Fruit fly (Drosophila melanogaster) whole organism, prepupa: ENCODE measurements around the gene CG33514.

Source experiments
- Blimp-1 ChIP-seq: fragments of 200-800 bp; sonication (Bioruptor generic); optimal IDR thresholded peaks from 3 replicates; lab custom pipeline; 2017; ENCODE audit warnings: missing biosample characterization, missing genetic modification characterization, mild to moderate bottlenecking, moderate library complexity, missing genetic modification reagents
- CG10631 ChIP-seq: fragments of 200-800 bp; sonication (Bioruptor generic); optimal IDR thresholded peaks from 2 replicates; lab custom pipeline; 2016; ENCODE audit warnings: missing biosample characterization, missing genetic modification characterization
- CG11294 ChIP-seq: fragments of 200-800 bp; sonication (Bioruptor generic); IDR thresholded peaks from 2 replicates; pipeline ENCODE4 v1.3.6; 2022; ENCODE audit warnings: missing biosample characterization, missing genetic modification characterization
- CG11762 ChIP-seq: fragments of 200-800 bp; sonication (Bioruptor generic); optimal IDR thresholded peaks from 3 replicates; lab custom pipeline; 2016; ENCODE audit warnings: missing biosample characterization, missing genetic modification characterization; ENCODE audit not compliant: insufficient read depth
- CG11902 ChIP-seq: fragments of 200-800 bp; sonication (Bioruptor generic); optimal IDR thresholded peaks from 3 replicates; lab custom pipeline; 2016; ENCODE audit warnings: missing biosample characterization, missing genetic modification characterization
- CG15336 ChIP-seq: fragments of 200-800 bp; sonication (Bioruptor generic); IDR thresholded peaks from 2 replicates; pipeline ENCODE4 v1.3.6; 2022; ENCODE audit warnings: missing biosample characterization, missing genetic modification characterization
- CG32006 ChIP-seq: fragments of 200-800 bp; sonication (Bioruptor generic); optimal IDR thresholded peaks from 3 replicates; lab custom pipeline; 2017; ENCODE audit warnings: missing biosample characterization, mild to moderate bottlenecking, missing genetic modification characterization
- CG34406 ChIP-seq: fragments of 200-800 bp; sonication (Bioruptor generic); optimal IDR thresholded peaks from 3 replicates; lab custom pipeline; 2016; ENCODE audit warnings: missing biosample characterization, missing genetic modification characterization
- CG3919 ChIP-seq: fragments of 200-800 bp; sonication (Bioruptor generic); optimal IDR thresholded peaks from 3 replicates; lab custom pipeline; 2016; ENCODE audit warnings: missing biosample characterization, missing genetic modification characterization
- CG6163 ChIP-seq: fragments of 200-800 bp; sonication (Bioruptor generic); IDR thresholded peaks from 3 replicates; pipeline ENCODE4 v1.3.6; 2022; ENCODE audit warnings: missing biosample characterization, missing genetic modification characterization
- CG6276 ChIP-seq: fragments of 200-800 bp; sonication (Bioruptor generic); optimal IDR thresholded peaks from 2 replicates; lab custom pipeline; 2017; ENCODE audit warnings: missing biosample characterization, mild to moderate bottlenecking, missing genetic modification characterization
- CG6792 ChIP-seq: fragments of 200-800 bp; sonication (Bioruptor generic); optimal IDR thresholded peaks from 3 replicates; lab custom pipeline; 2016; ENCODE audit warnings: missing biosample characterization, missing genetic modification characterization
- CG6808 ChIP-seq: fragments of 200-800 bp; sonication (Bioruptor generic); optimal IDR thresholded peaks from 3 replicates; lab custom pipeline; 2017; ENCODE audit warnings: missing biosample characterization, missing genetic modification characterization, mild to moderate bottlenecking, moderate library complexity, missing genetic modification reagents
- CG8119 ChIP-seq: fragments of 200-800 bp; sonication (Bioruptor generic); IDR thresholded peaks from 3 replicates; pipeline ENCODE4 v1.3.6; 2022; ENCODE audit warnings: missing biosample characterization, missing genetic modification characterization
- CG8319 ChIP-seq: fragments of 200-800 bp; sonication (Bioruptor generic); optimal IDR thresholded peaks from 3 replicates; lab custom pipeline; 2016; ENCODE audit warnings: missing biosample characterization, missing genetic modification characterization
- Eip75B ChIP-seq: fragments of 200-800 bp; sonication (Bioruptor generic); optimal IDR thresholded peaks from 3 replicates; lab custom pipeline; 2016; ENCODE audit warnings: missing biosample characterization, missing genetic modification characterization
- Eip78C ChIP-seq: fragments of 200-800 bp; sonication (Bioruptor generic); peaks from one replicate; lab custom pipeline; 2016; ENCODE audit warnings: missing biosample characterization, missing genetic modification characterization
- Eip93F ChIP-seq: fragments of 200-800 bp; sonication (Bioruptor generic); optimal IDR thresholded peaks from 2 replicates; lab custom pipeline; 2016; ENCODE audit warnings: missing biosample characterization, mild to moderate bottlenecking, missing genetic modification characterization
- Ets21C ChIP-seq: fragments of 200-800 bp; sonication (Bioruptor generic); optimal IDR thresholded peaks from 3 replicates; lab custom pipeline; 2016; ENCODE audit warnings: missing biosample characterization, missing genetic modification characterization
- Gug ChIP-seq: fragments of 200-800 bp; sonication (Bioruptor generic); IDR thresholded peaks from 2 replicates; pipeline ENCODE4 v1.3.6; 2022; ENCODE audit warnings: missing biosample characterization, missing genetic modification characterization
- Hr39 ChIP-seq: fragments of 200-800 bp; sonication (Bioruptor generic); optimal IDR thresholded peaks from 2 replicates; lab custom pipeline; 2016; ENCODE audit warnings: missing biosample characterization, missing genetic modification characterization
- Lpt ChIP-seq: fragments of 200-800 bp; sonication (Bioruptor generic); optimal IDR thresholded peaks from 3 replicates; lab custom pipeline; 2016; ENCODE audit warnings: missing biosample characterization, missing genetic modification characterization
- Met ChIP-seq: fragments of 200-800 bp; sonication (Bioruptor generic); optimal IDR thresholded peaks from 3 replicates; lab custom pipeline; 2016; ENCODE audit warnings: missing biosample characterization, missing genetic modification characterization
- OdsH ChIP-seq: fragments of 200-800 bp; sonication (Bioruptor generic); optimal IDR thresholded peaks from 3 replicates; lab custom pipeline; 2016; ENCODE audit warnings: missing biosample characterization, missing genetic modification characterization
- Smox ChIP-seq: fragments of 200-800 bp; sonication (Bioruptor generic); optimal IDR thresholded peaks from 3 replicates; lab custom pipeline; 2016; ENCODE audit warnings: missing biosample characterization, missing genetic modification characterization
- Sox102F ChIP-seq: fragments of 200-800 bp; sonication (Bioruptor generic); optimal IDR thresholded peaks from 2 replicates; lab custom pipeline; 2016; ENCODE audit warnings: missing biosample characterization, mild to moderate bottlenecking, missing genetic modification characterization
- Sox14 ChIP-seq: fragments of 200-800 bp; sonication (Bioruptor generic); optimal IDR thresholded peaks from 3 replicates; lab custom pipeline; 2016; ENCODE audit warnings: missing biosample characterization, missing genetic modification characterization
- achi ChIP-seq: fragments of 200-800 bp; sonication (Bioruptor generic); optimal IDR thresholded peaks from 3 replicates; lab custom pipeline; 2016; ENCODE audit warnings: missing biosample characterization, missing genetic modification characterization
- acj6 ChIP-seq: fragments of 200-800 bp; sonication (Bioruptor generic); optimal IDR thresholded peaks from 3 replicates; lab custom pipeline; 2016; ENCODE audit warnings: missing biosample characterization, missing genetic modification characterization
- cyc ChIP-seq: fragments of 200-800 bp; sonication (Bioruptor generic); optimal IDR thresholded peaks from 3 replicates; lab custom pipeline; 2016; ENCODE audit warnings: missing biosample characterization, missing genetic modification characterization
- eg ChIP-seq: fragments of 200-800 bp; sonication (Bioruptor generic); IDR thresholded peaks from 3 replicates; pipeline ENCODE4 v1.3.6; 2022; ENCODE audit warnings: missing biosample characterization, missing genetic modification characterization
- esn ChIP-seq: fragments of 200-800 bp; sonication (Bioruptor generic); optimal IDR thresholded peaks from 2 replicates; lab custom pipeline; 2016; ENCODE audit warnings: missing biosample characterization, mild to moderate bottlenecking, missing genetic modification characterization, moderate library complexity
- fd59A ChIP-seq: fragments of 200-800 bp; sonication (Bioruptor generic); optimal IDR thresholded peaks from 2 replicates; lab custom pipeline; 2017; ENCODE audit warnings: missing biosample characterization, mild to moderate bottlenecking, missing genetic modification characterization, missing genetic modification reagents
- fd85E ChIP-seq: fragments of 200-800 bp; sonication (Bioruptor generic); optimal IDR thresholded peaks from 3 replicates; lab custom pipeline; 2016; ENCODE audit warnings: missing biosample characterization, missing genetic modification characterization
- salr ChIP-seq, 2 experiments: fragments of 200-800 bp; sonication (Bioruptor generic); optimal IDR thresholded peaks; 3 replicates each; lab custom pipeline; 2016 to 2018; ENCODE audit warnings: missing biosample characterization in 2 of 2, missing genetic modification characterization in 2 of 2, mild to moderate bottlenecking in 1 of 2
- spab ChIP-seq: fragments of 200-800 bp; sonication (Bioruptor generic); optimal IDR thresholded peaks from 2 replicates; lab custom pipeline; 2017; ENCODE audit warnings: missing biosample characterization, mild to moderate bottlenecking, missing genetic modification characterization, missing genetic modification reagents
- ss ChIP-seq, 2 experiments: fragments of 200-800 bp; sonication (Bioruptor generic); optimal IDR thresholded peaks; 2 replicates in 1 of 2; 3 replicates in 1 of 2; lab custom pipeline; 2017 to 2018; ENCODE audit warnings: mild to moderate bottlenecking in 2 of 2, missing biosample characterization in 2 of 2, missing genetic modification characterization in 2 of 2, moderate library complexity in 1 of 2
- svp ChIP-seq: fragments of 200-800 bp; sonication (Bioruptor generic); peaks from one replicate; lab custom pipeline; 2016; ENCODE audit warnings: missing biosample characterization, missing genetic modification characterization
- topi ChIP-seq: fragments of 200-800 bp; sonication (Bioruptor generic); optimal IDR thresholded peaks from 3 replicates; lab custom pipeline; 2016; ENCODE audit warnings: missing biosample characterization, missing genetic modification characterization

The CG33514 gene

DNA sequence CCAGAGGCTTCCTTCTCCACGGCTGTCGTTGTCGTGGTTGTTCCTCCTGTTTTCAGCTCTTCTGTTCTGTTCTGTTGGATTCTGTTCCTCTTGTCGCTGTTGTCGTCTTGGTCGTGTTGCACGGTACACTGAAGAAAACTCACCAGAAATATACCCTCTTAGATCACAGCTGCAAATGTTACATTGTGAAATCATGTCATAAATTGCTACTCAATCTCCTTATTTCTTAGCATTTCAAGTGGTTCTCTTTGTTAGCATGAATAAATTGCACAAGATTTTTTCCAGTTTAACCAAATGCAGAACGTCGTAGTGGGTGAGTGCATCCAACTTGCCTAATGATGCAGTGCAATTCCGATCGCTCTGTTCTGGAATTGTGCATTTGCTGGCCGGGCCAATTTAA is 32.6 kb downstream of the CG33514 start (continued):
- TF ChIP-seq Lpt (GFP tag; lab: Kevin White, UChicago) (peak; percentile 35), CG6808 (GFP tag; lab: Kevin White, UChicago) (no peak), fd85E (GFP tag; lab: Kevin White, UChicago) (no peak), Eip78C (GFP tag; lab: Kevin White, UChicago) (peak; percentile 80), Gug (GFP tag; lab: Robert Waterston, UW) (peak; percentile 37; the same call in 1 of the 2 replicates), Eip75B (GFP tag; lab: Kevin White, UChicago) (peak; percentile 31), salr (GFP tag; optimal IDR thresholded peaks at IDR 0.05; lab: Kevin White, UChicago) (peak in 1 of 2 experiments; percentile 59), svp (GFP tag; lab: Kevin White, UChicago) (peak; percentile 51), CG11762 (no peak), OdsH (GFP tag; lab: Kevin White, UChicago) (peak; percentile 50), CG6163 (GFP tag; lab: Robert Waterston, UW) (peak; percentile 77; the same call in 2 of the 3 replicates), achi (GFP tag; lab: Kevin White, UChicago) (peak; percentile 58), CG10631 (GFP tag; lab: Kevin White, UChicago) (peak; percentile 58)

DNA sequence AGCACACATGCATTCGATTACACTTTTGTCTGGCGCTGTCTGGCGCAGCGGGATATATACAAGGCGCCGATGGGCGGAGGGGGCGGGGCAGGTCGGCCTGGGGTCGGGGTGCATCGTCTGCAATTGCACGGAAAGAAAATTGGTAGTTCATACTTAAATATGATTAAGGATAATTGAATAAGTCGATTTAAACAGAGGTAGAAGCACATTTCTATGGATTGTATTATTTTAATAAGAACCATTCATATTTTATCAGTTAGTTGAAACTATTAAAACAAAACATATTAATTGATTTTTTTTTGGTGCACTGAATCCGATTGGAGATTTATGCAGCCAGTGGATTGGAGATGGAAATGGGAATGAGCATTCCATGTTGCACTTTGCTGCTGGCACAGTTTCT is 34.7 kb downstream of the CG33514 start:
- no peak for TF ChIP-seq Sox102F (GFP tag; lab: Kevin White, UChicago)
- peak; percentile 62 for TF ChIP-seq svp (GFP tag; lab: Kevin White, UChicago)
- no peak for TF ChIP-seq ss (GFP tag; optimal IDR thresholded peaks at IDR 0.05; lab: Kevin White, UChicago)
- TF ChIP-seq CG6792 (GFP tag; lab: Kevin White, UChicago), result peak; percentile 26
- peak; percentile 53 for TF ChIP-seq Eip78C (GFP tag; lab: Kevin White, UChicago)
- no peak for TF ChIP-seq CG10631 (GFP tag; lab: Kevin White, UChicago)
- TF ChIP-seq topi (GFP tag; lab: Kevin White, UChicago), result peak; percentile 7
- TF ChIP-seq eg (GFP tag; lab: Robert Waterston, UW), result no peak
- TF ChIP-seq CG15336 (GFP tag; lab: Robert Waterston, UW), result no peak
- TF ChIP-seq OdsH (GFP tag; lab: Kevin White, UChicago), result peak; percentile 15
- TF ChIP-seq Blimp-1 (GFP tag; lab: Kevin White, UChicago), result no peak
- no peak for TF ChIP-seq Lpt (GFP tag; lab: Kevin White, UChicago)
- TF ChIP-seq acj6, result peak; percentile 16
- TF ChIP-seq Eip93F (GFP tag; lab: Kevin White, UChicago), result no peak
- TF ChIP-seq spab, result no peak
- TF ChIP-seq esn (GFP tag; lab: Kevin White, UChicago), result peak; percentile 13
- no peak for TF ChIP-seq Hr39
- no peak for TF ChIP-seq Eip75B (GFP tag; lab: Kevin White, UChicago)
- peak; percentile 11 for TF ChIP-seq CG8319 (GFP tag; lab: Kevin White, UChicago)
- TF ChIP-seq fd59A (GFP tag; lab: Kevin White, UChicago), result no peak
- no peak for TF ChIP-seq Ets21C (GFP tag; lab: Kevin White, UChicago)
- peak; percentile 4 for TF ChIP-seq Smox (GFP tag; lab: Kevin White, UChicago)
- TF ChIP-seq Met (GFP tag; lab: Kevin White, UChicago), result peak; percentile 2
- TF ChIP-seq CG11294 (GFP tag; lab: Robert Waterston, UW), result no peak
- TF ChIP-seq CG6276 (GFP tag; lab: Kevin White, UChicago), result no peak
- TF ChIP-seq CG11902 (GFP tag; lab: Kevin White, UChicago), result no peak
- peak; percentile 12 for TF ChIP-seq CG3919
- TF ChIP-seq cyc (GFP tag; lab: Kevin White, UChicago), result peak; percentile 1
- TF ChIP-seq CG34406 (GFP tag; lab: Kevin White, UChicago), result no peak
- TF ChIP-seq CG32006, result peak; percentile 14
- TF ChIP-seq Sox14 (GFP tag; lab: Kevin White, UChicago), result no peak
- TF ChIP-seq CG8119, result 0 out of 3 replicates have a peak, but pooled peaks have one; percentile 18
